Worm (Caenorhabditis elegans) whole organism, L1 larva: Measurements from ENCODE around the gene casy-1.

ENCODE experiments used
- C04F5.9 ChIP-seq: sonication (generic microtip); optimal IDR thresholded peaks from 2 replicates; lab custom pipeline; 2016; ENCODE audit warnings: missing genetic modification characterization, missing compliant biosample characterization
- C34B4.2 ChIP-seq: sonication (generic microtip); optimal IDR thresholded peaks from 2 replicates; lab custom pipeline; 2017; ENCODE audit warnings: mild to moderate bottlenecking, missing genetic modification characterization, missing compliant biosample characterization
- Y116A8C.19 ChIP-seq: sonication (generic microtip); optimal IDR thresholded peaks from 2 replicates; lab custom pipeline; 2016; ENCODE audit warnings: missing compliant biosample characterization, missing genetic modification characterization, borderline replicate concordance
- aha-1 ChIP-seq: fragments of 150-350 bp; optimal IDR thresholded peaks from 2 replicates; lab custom pipeline; 2014; ENCODE audit warnings: missing biosample characterization, missing genetic modification characterization
- alr-1 ChIP-seq: fragments of 200-800 bp; sonication (Bioruptor generic); optimal IDR thresholded peaks from 2 replicates; lab custom pipeline; 2018; ENCODE audit warnings: borderline replicate concordance, mild to moderate bottlenecking, missing genetic modification characterization, missing compliant biosample characterization
- blmp-1 ChIP-seq: fragments of 150-350 bp; optimal IDR thresholded peaks from 2 replicates; lab custom pipeline; 2014; ENCODE audit warnings: missing biosample characterization, missing genetic modification characterization
- ceh-63 ChIP-seq: fragments of 200-800 bp; sonication (Bioruptor generic); optimal IDR thresholded peaks from 2 replicates; lab custom pipeline; 2018; ENCODE audit warnings: mild to moderate bottlenecking, missing genetic modification characterization, missing compliant biosample characterization
- ces-1 ChIP-seq: fragments of 150-350 bp; optimal IDR thresholded peaks from 2 replicates; lab custom pipeline; 2014; ENCODE audit warnings: missing biosample characterization, missing genetic modification reagents, missing genetic modification characterization
- dpl-1 ChIP-seq, 3 experiments: fragments of 150-350 bp in 2 of 3; sonication (generic microtip) in 1 of 3; optimal IDR thresholded peaks; 2 replicates each; lab custom pipeline; 2014 to 2017; ENCODE audit warnings: missing biosample characterization in 3 of 3, missing genetic modification characterization in 3 of 3, missing genetic modification reagents in 3 of 3
- efl-1 ChIP-seq, 4 experiments: fragments of 150-350 bp; optimal IDR thresholded peaks in 3 of 4; peaks in 1 of 4; 1 replicate in 1 of 4; 2 replicates in 3 of 4; lab custom pipeline; 2014; ENCODE audit warnings: missing biosample characterization in 2 of 4, missing genetic modification characterization in 2 of 4, missing genetic modification reagents in 2 of 4
- egl-13 ChIP-seq: sonication (generic microtip); optimal IDR thresholded peaks from 2 replicates; lab custom pipeline; 2016; ENCODE audit warnings: missing genotype, missing genetic modification reagents, missing genetic modification characterization, missing compliant biosample characterization
- elt-2 ChIP-seq: sonication (generic microtip); optimal IDR thresholded peaks from 2 replicates; lab custom pipeline; 2016; ENCODE audit warnings: missing genetic modification characterization, mild to moderate bottlenecking, inconsistent platforms, missing compliant biosample characterization, missing genetic modification reagents
- elt-3 ChIP-seq, 6 experiments: fragments of 150-350 bp in 1 of 6; sonication (generic microtip); optimal IDR thresholded peaks; 2 replicates each; lab custom pipeline; 2017 to 2018; ENCODE audit warnings: missing biosample characterization in 6 of 6, missing genetic modification characterization in 6 of 6, inconsistent platforms in 1 of 6
- fkh-10 ChIP-seq: sonication (generic microtip); optimal IDR thresholded peaks from 2 replicates; lab custom pipeline; 2017; ENCODE audit warnings: missing biosample characterization, missing genetic modification reagents, missing genetic modification characterization
- fos-1 ChIP-seq: fragments of 150-350 bp; optimal IDR thresholded peaks from 2 replicates; lab custom pipeline; 2014; ENCODE audit warnings: missing biosample characterization, missing genetic modification characterization
- grh-1 ChIP-seq: fragments of 200-800 bp; sonication (Bioruptor generic); IDR thresholded peaks from 2 replicates; pipeline ENCODE4 v1.3.6; 2022; ENCODE audit warnings: missing genetic modification reagents, missing genetic modification characterization, missing compliant biosample characterization
- jun-1 ChIP-seq: fragments of 150-350 bp; optimal IDR thresholded peaks from 2 replicates; lab custom pipeline; 2014; ENCODE audit warnings: missing biosample characterization, missing genetic modification reagents, missing genetic modification characterization
- lin-14 ChIP-seq: fragments of 200-800 bp; sonication (Bioruptor generic); optimal IDR thresholded peaks from 2 replicates; lab custom pipeline; 2018; ENCODE audit warnings: mild to moderate bottlenecking, missing genetic modification characterization, moderate library complexity, missing compliant biosample characterization
- lin-15B ChIP-seq: fragments of 150-350 bp; sonication (generic microtip); optimal IDR thresholded peaks from 3 replicates; lab custom pipeline; 2014; ENCODE audit warnings: missing biosample characterization, missing genetic modification characterization
- lin-35 ChIP-seq, 2 experiments: fragments of 150-350 bp; optimal IDR thresholded peaks; 2 replicates each; lab custom pipeline; 2014; ENCODE audit warnings: missing biosample characterization in 2 of 2, missing genetic modification characterization in 2 of 2, missing genetic modification reagents in 2 of 2
- lin-39 ChIP-seq: fragments of 150-350 bp; optimal IDR thresholded peaks from 2 replicates; lab custom pipeline; 2014; ENCODE audit warnings: missing biosample characterization, missing genetic modification reagents, missing genetic modification characterization
- lsy-2 ChIP-seq, 2 experiments: fragments of 150-350 bp; optimal IDR thresholded peaks; 2 replicates each; lab custom pipeline; 2014; ENCODE audit warnings: missing biosample characterization in 2 of 2, missing genetic modification characterization in 2 of 2
- mab-9 ChIP-seq: fragments of 200-800 bp; sonication (Bioruptor generic); IDR thresholded peaks from 2 replicates; pipeline ENCODE4 v1.3.6; 2022; ENCODE audit warnings: missing genetic modification reagents, missing genetic modification characterization, missing compliant biosample characterization
- nhr-19 ChIP-seq: fragments of 200-800 bp; sonication (Bioruptor generic); conservative IDR thresholded peaks from 2 replicates; pipeline ENCODE4 v1.3.6; 2022; ENCODE audit warnings: missing genetic modification characterization, missing compliant biosample characterization
- nhr-237 ChIP-seq: fragments of 150-350 bp; optimal IDR thresholded peaks from 2 replicates; lab custom pipeline; 2014; ENCODE audit warnings: missing biosample characterization, missing genetic modification characterization
- nhr-28 ChIP-seq: fragments of 150-350 bp; optimal IDR thresholded peaks from 2 replicates; lab custom pipeline; 2014; ENCODE audit warnings: missing biosample characterization, missing genetic modification characterization
- nhr-76 ChIP-seq: sonication (generic microtip); optimal IDR thresholded peaks from 2 replicates; lab custom pipeline; 2017; ENCODE audit warnings: missing biosample characterization, missing genetic modification characterization
- pax-3 ChIP-seq: fragments of 200-800 bp; sonication (Bioruptor generic); optimal IDR thresholded peaks from 2 replicates; lab custom pipeline; 2018; ENCODE audit warnings: mild to moderate bottlenecking, missing genetic modification characterization, moderate library complexity, missing compliant biosample characterization
- skn-1 ChIP-seq: fragments of 150-350 bp; optimal IDR thresholded peaks from 2 replicates; lab custom pipeline; 2014; ENCODE audit warnings: missing biosample characterization, missing genetic modification characterization
- snu-23 ChIP-seq: sonication (generic microtip); optimal IDR thresholded peaks from 2 replicates; lab custom pipeline; 2016; ENCODE audit warnings: missing genetic modification characterization, missing compliant biosample characterization
- sptf-1 ChIP-seq: fragments of 150-350 bp; optimal IDR thresholded peaks from 2 replicates; lab custom pipeline; 2014; ENCODE audit warnings: missing biosample characterization, missing genetic modification characterization
- sup-37 ChIP-seq: fragments of 200-800 bp; sonication (Bioruptor generic); optimal IDR thresholded peaks from 2 replicates; lab custom pipeline; 2018; ENCODE audit warnings: mild to moderate bottlenecking, missing genetic modification characterization, missing compliant biosample characterization
- swsn-7 ChIP-seq: sonication (generic microtip); optimal IDR thresholded peaks from 2 replicates; lab custom pipeline; 2016; ENCODE audit warnings: missing genetic modification characterization, missing compliant biosample characterization
- tbx-2 ChIP-seq: sonication (generic microtip); optimal IDR thresholded peaks from 2 replicates; lab custom pipeline; 2016; ENCODE audit warnings: missing genetic modification characterization, missing compliant biosample characterization
- tlp-1 ChIP-seq: fragments of 150-350 bp; optimal IDR thresholded peaks from 2 replicates; lab custom pipeline; 2014; ENCODE audit warnings: missing biosample characterization, missing genetic modification characterization
- unc-130 ChIP-seq: fragments of 150-350 bp; optimal IDR thresholded peaks from 2 replicates; lab custom pipeline; 2017; ENCODE audit warnings: missing biosample characterization, missing genetic modification characterization, inconsistent platforms
- unc-62 ChIP-seq: fragments of 150-350 bp; optimal IDR thresholded peaks from 2 replicates; lab custom pipeline; 2014; ENCODE audit warnings: missing biosample characterization, missing genetic modification reagents, missing genetic modification characterization
- unc-86 ChIP-seq: sonication (generic microtip); optimal IDR thresholded peaks from 2 replicates; lab custom pipeline; 2016; ENCODE audit warnings: missing genetic modification characterization, missing compliant biosample characterization
- unc-98 ChIP-seq: fragments of 200-800 bp; sonication (Bioruptor generic); IDR thresholded peaks from 2 replicates; pipeline ENCODE4 v1.3.6; 2022; ENCODE audit warnings: missing genetic modification characterization, missing compliant biosample characterization
- vab-15 ChIP-seq: sonication (generic microtip); optimal IDR thresholded peaks from 2 replicates; lab custom pipeline; 2017; ENCODE audit warnings: missing genotype, mild to moderate bottlenecking, missing genetic modification characterization, missing compliant biosample characterization

Gene casy-1

DNA sequence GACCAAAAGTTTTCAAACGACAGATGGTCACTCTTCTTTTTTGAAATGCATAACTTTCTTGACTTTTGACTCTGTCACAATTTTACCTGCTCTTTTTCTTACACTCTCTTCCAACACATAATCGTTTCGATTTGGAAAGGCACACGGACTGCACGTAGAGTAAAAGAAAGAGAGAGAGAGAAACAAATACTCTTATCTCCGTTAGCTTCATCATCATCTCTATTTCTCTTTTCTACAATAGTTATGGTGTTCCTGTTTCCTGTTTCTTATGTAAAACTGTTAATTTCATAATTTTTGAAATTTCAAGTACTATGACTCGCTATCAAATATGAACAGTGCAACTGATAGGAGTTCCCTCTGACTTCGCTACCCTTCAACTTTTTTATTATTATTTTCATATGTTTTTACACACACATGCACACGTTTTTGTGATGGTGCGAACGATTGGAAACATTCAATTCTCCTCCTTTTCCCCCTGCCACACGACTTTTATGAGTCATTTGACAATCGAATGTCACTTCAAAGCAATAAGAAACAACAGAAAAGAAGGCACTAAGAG, 26.3 kb downstream of the casy-1 start:
- TF ChIP-seq vab-15 (tag; lab: Kevin White, UChicago) (no peak), mab-9 (GFP tag; lab: Robert Waterston, UW) (no peak), pax-3 (tag; lab: Kevin White, UChicago) (no peak), C34B4.2 (tag; lab: Kevin White, UChicago) (no peak), elt-3 (tag; optimal IDR thresholded peaks at IDR 0.05; lab: Kevin White, UChicago) (no peak), nhr-19 (GFP tag; lab: Robert Waterston, UW) (no peak), alr-1 (tag; lab: Kevin White, UChicago) (no peak), lin-14 (GFP tag; lab: Kevin White, UChicago) (peak; percentile 42), lin-35 (GFP tag; optimal IDR thresholded peaks at IDR 0.05; lab: Kevin White, UChicago) (peak in 1 of 2 experiments; percentile 28), grh-1 (GFP tag; lab: Robert Waterston, UW) (no peak), lin-39 (tag; lab: Kevin White, UChicago) (no peak), nhr-76 (no peak), skn-1 (tag; lab: Kevin White, UChicago) (no peak), snu-23 (GFP tag; lab: Kevin White, UChicago) (no peak), lin-15B (tag; lab: Kevin White, UChicago) (no peak), ceh-63 (GFP tag; lab: Kevin White, UChicago) (no peak), sup-37 (GFP tag; lab: Kevin White, UChicago) (no peak), C04F5.9 (tag; lab: Kevin White, UChicago) (no peak), nhr-237 (no peak), sptf-1 (tag; lab: Kevin White, UChicago) (no peak), fos-1 (tag; lab: Kevin White, UChicago) (no peak), tbx-2 (tag; lab: Kevin White, UChicago) (no peak), lsy-2 (tag; optimal IDR thresholded peaks at IDR 0.05; lab: Kevin White, UChicago) (no peak), unc-98 (GFP tag; lab: Robert Waterston, UW) (no peak), nhr-28 (no peak), jun-1 (tag; lab: Kevin White, UChicago) (peak; percentile 18), aha-1 (tag; lab: Kevin White, UChicago) (no peak), elt-2 (tag; lab: Kevin White, UChicago) (peak; percentile 61), fkh-10 (GFP tag; lab: Kevin White, UChicago) (no peak), unc-130 (no peak), ces-1 (GFP tag; lab: Kevin White, UChicago) (no peak)
- TF ChIP-seq, all 84 proteins: peak for 4

DNA sequence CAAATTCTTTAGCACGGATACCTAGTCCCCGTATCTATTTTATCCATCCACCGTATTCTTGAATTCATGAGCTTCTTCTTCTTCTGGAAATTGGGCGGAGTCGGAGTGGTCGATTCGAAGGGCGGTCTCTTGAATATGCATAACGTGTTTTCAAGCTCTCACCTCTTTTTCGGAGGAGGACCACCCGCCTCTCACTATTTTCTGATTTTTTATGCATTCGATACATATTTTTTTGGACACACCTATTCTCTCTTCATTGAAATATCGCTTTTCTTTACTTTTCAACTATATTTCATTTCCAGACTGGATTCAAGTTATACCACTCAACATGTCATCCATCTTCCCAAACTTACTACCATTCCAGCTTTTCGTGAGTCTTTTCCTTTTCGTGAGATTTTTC, 28.0 kb downstream of the casy-1 start, which contains the start of gene egl-44:
egl-44 (plus strand) TSS at position 301 of the 400 bp plus-strand sequence.
- TF ChIP-seq unc-86 (tag; lab: Kevin White, UChicago) (no peak), Y116A8C.19 (no peak), blmp-1 (tag; lab: Kevin White, UChicago) (no peak), jun-1 (tag; lab: Kevin White, UChicago) (no peak), swsn-7 (no peak), dpl-1 (GFP tag; optimal IDR thresholded peaks at IDR 0.05; lab: Kevin White, UChicago) (no peak), egl-13 (no peak), tlp-1 (tag; lab: Kevin White, UChicago) (no peak), elt-3 (tag; optimal IDR thresholded peaks at IDR 0.05; lab: Kevin White, UChicago) (no peak), aha-1 (tag; lab: Kevin White, UChicago) (no peak), nhr-76 (no peak), lin-15B (tag; lab: Kevin White, UChicago) (no peak), unc-62 (no peak), efl-1 (optimal IDR thresholded peaks at IDR 0.05; lab: Kevin White, UChicago) (no peak), efl-1 (GFP tag; optimal IDR thresholded peaks at IDR 0.05 in 1 of 2; lab: Kevin White, UChicago) (no peak)
